Worm (Caenorhabditis elegans): Measurements from ENCODE around the gene syx-16.

ce11 chrIII:5195690-5196089 lies 13.2 kb downstream of the syx-16 start, which contains the start of gene moc-6:
- TF ChIP-seq ama-1 (optimal IDR thresholded peaks at IDR 0.05) (no peak), sea-1 (GFP tag; conservative IDR thresholded peaks at IDR 0.05) (no peak), aly-1 (tag; optimal IDR thresholded peaks at IDR 0.05) (no peak), ceh-13 (GFP tag; optimal IDR thresholded peaks at IDR 0.05) (no peak), pes-1 (GFP tag; IDR thresholded peaks at IDR 0.05) (no peak), flt-1 (GFP tag; IDR thresholded peaks at IDR 0.05) (no peak)

All from whole organism, early embryonic.